Fruit fly (Drosophila melanogaster) Kc167 (cell line): Measurements from ENCODE around the gene CG4194.

ENCODE experiments used
- Myc ChIP-seq: fragments of >200 bp; optimal IDR thresholded peaks from 2 replicates; lab custom pipeline; 2017; ENCODE audit warnings: missing external identifiers
- Sin3A ChIP-seq: fragments of >200 bp; optimal IDR thresholded peaks from 2 replicates; lab custom pipeline; 2018; ENCODE audit warnings: missing external identifiers
- h ChIP-seq: fragments of >200 bp; optimal IDR thresholded peaks from 3 replicates; lab custom pipeline; 2018; ENCODE audit warnings: missing external identifiers
- insv ChIP-seq: fragments of >200 bp; optimal IDR thresholded peaks from 3 replicates; lab custom pipeline; 2018; ENCODE audit warnings: missing external identifiers

DNA sequence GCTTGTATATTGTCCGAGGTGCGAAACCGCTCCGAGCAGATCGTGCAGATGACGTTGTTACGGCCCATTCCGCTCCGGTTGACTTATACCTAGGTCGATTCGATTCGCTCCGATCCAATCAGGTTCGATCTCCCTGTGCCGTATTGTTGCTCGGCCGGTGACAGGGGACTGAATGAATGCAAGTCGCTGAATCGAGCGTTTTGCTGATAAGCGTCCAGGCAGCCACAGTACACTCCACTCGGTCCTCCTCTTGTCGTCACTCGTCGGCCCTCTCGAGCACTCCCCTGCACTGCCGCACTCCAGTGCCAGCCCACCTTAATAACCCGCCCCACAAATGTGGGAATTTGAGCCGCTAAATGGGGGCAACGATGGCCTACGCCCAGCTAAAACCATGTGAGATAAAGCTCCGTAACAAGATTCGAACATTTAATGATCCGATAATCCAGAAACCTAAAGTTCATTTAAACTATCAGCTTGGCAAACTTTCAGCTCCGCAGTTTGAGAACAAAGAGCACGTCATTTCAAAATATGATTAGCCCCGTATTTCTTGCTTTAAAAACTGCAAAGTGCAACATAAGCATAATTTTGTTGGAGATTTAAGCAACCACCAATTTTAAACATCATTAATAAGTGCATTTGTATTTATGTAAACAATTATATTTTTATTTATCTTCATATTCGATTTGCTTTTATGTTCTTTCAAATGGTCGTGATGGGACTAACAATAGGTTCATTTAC, 24.6 kb upstream of the CG4194 start, which contains the start of gene CG4325:
- TF ChIP-seq Myc (lab: Kevin White, UChicago), result no peak
- TF ChIP-seq Sin3A, result no peak
- TF ChIP-seq h (lab: Kevin White, UChicago), result no peak
- TF ChIP-seq insv, result no peak
